Worm (Caenorhabditis elegans) whole organism, L4 larva: ENCODE results near the gene gln-5.
A peak's percentile ranks its signal among the peaks of the same experiment; 100 is the strongest.

Source experiments
- D1046.2 ChIP-seq: fragments of 200-800 bp; sonication (Bioruptor generic); IDR thresholded peaks from 2 replicates; pipeline ENCODE4 v1.3.6; 2022; ENCODE audit warnings: missing genetic modification characterization, missing compliant biosample characterization
- F10B5.3 ChIP-seq: sonication (generic microtip); optimal IDR thresholded peaks from 2 replicates; lab custom pipeline; 2016; ENCODE audit warnings: mild to moderate bottlenecking, missing genetic modification characterization, missing compliant biosample characterization
- T20F7.1 ChIP-seq: fragments of 200-800 bp; sonication (Bioruptor generic); optimal IDR thresholded peaks from 2 replicates; lab custom pipeline; 2018; ENCODE audit warnings: mild to moderate bottlenecking, missing genetic modification characterization, missing compliant biosample characterization
- Y105C5A.15 ChIP-seq: fragments of 200-800 bp; sonication (Bioruptor generic); IDR thresholded peaks from 2 replicates; pipeline ENCODE4 v1.3.6; 2022; ENCODE audit warnings: missing genetic modification characterization, missing compliant biosample characterization
- Y48G9A.11 ChIP-seq: fragments of 200-800 bp; sonication (Bioruptor generic); IDR thresholded peaks from 2 replicates; pipeline ENCODE4 v1.3.6; 2022; ENCODE audit warnings: missing genetic modification reagents, missing genetic modification characterization, missing compliant biosample characterization
- aly-2 ChIP-seq: sonication (generic microtip); optimal IDR thresholded peaks from 2 replicates; lab custom pipeline; 2018; ENCODE audit warnings: missing biosample characterization, missing genetic modification characterization
- ama-1 ChIP-seq: fragments of 150-350 bp; optimal IDR thresholded peaks from 2 replicates; lab custom pipeline; 2014; ENCODE audit warnings: inconsistent platforms, mixed read lengths
- ceh-20 ChIP-seq: fragments of 200-800 bp; sonication (Bioruptor generic); IDR thresholded peaks from 2 replicates; pipeline ENCODE4 v1.3.6; 2022; ENCODE audit warnings: missing genetic modification reagents, missing genetic modification characterization, missing compliant biosample characterization
- ceh-28 ChIP-seq: fragments of 150-350 bp; optimal IDR thresholded peaks from 2 replicates; lab custom pipeline; 2014; ENCODE audit warnings: missing biosample characterization, missing genetic modification reagents, missing genetic modification characterization
- cey-2 ChIP-seq: sonication (generic microtip); optimal IDR thresholded peaks from 3 replicates; lab custom pipeline; 2017; ENCODE audit warnings: missing genetic modification characterization, mild to moderate bottlenecking, missing compliant biosample characterization, antibody characterized with exemption, borderline replicate concordance; ENCODE audit not compliant: insufficient read depth
- ctbp-1 ChIP-seq: fragments of 200-800 bp; sonication (Bioruptor generic); IDR thresholded peaks from 2 replicates; pipeline ENCODE4 v1.3.6; 2022; ENCODE audit warnings: missing genetic modification reagents, missing genetic modification characterization, missing compliant biosample characterization
- daf-16 ChIP-seq, 3 experiments: sonication (generic microtip); optimal IDR thresholded peaks; 2 replicates each; lab custom pipeline; 2016 to 2017; ENCODE audit warnings: missing genetic modification characterization in 3 of 3, missing genetic modification reagents in 3 of 3, mild to moderate bottlenecking in 2 of 3, missing compliant biosample characterization in 2 of 3, missing biosample characterization in 1 of 3, moderate library complexity in 1 of 3
- daf-8 ChIP-seq: fragments of 200-800 bp; sonication (Bioruptor generic); IDR thresholded peaks from 2 replicates; pipeline ENCODE4 v1.3.6; 2022; ENCODE audit warnings: missing genetic modification characterization, missing compliant biosample characterization
- dmd-6 ChIP-seq: fragments of 200-800 bp; sonication (Bioruptor generic); IDR thresholded peaks from 2 replicates; pipeline ENCODE4 v1.3.6; 2022; ENCODE audit warnings: missing genetic modification reagents, missing genetic modification characterization, missing compliant biosample characterization
- dmd-9 ChIP-seq: fragments of 200-800 bp; sonication (Bioruptor generic); IDR thresholded peaks from 2 replicates; pipeline ENCODE4 v1.3.6; 2022; ENCODE audit warnings: missing genetic modification reagents, missing genetic modification characterization, missing compliant biosample characterization
- duxl-1 ChIP-seq: sonication (generic microtip); optimal IDR thresholded peaks from 2 replicates; lab custom pipeline; 2016; ENCODE audit warnings: mild to moderate bottlenecking, missing genetic modification characterization, moderate library complexity, missing compliant biosample characterization; ENCODE audit not compliant: poor library complexity
- jun-1 ChIP-seq: fragments of 150-350 bp; optimal IDR thresholded peaks from 2 replicates; lab custom pipeline; 2014; ENCODE audit warnings: missing biosample characterization, missing genetic modification reagents, missing genetic modification characterization
- lin-1 ChIP-seq: fragments of 200-800 bp; sonication (Bioruptor generic); IDR thresholded peaks from 2 replicates; pipeline ENCODE4 v1.3.6; 2022; ENCODE audit warnings: missing genetic modification reagents, missing genetic modification characterization, missing compliant biosample characterization
- lin-29 ChIP-seq: fragments of 200-800 bp; sonication (Bioruptor generic); IDR thresholded peaks from 2 replicates; pipeline ENCODE4 v1.3.6; 2022; ENCODE audit warnings: missing genetic modification reagents, missing genetic modification characterization, missing compliant biosample characterization
- lin-38 ChIP-seq: fragments of 200-800 bp; sonication (Bioruptor generic); IDR thresholded peaks from 2 replicates; pipeline ENCODE4 v1.3.6; 2022; ENCODE audit warnings: missing genetic modification reagents, missing genetic modification characterization, missing compliant biosample characterization
- lsy-2 ChIP-seq, 2 experiments: fragments of 150-350 bp in 1 of 2; sonication (generic microtip) in 1 of 2; optimal IDR thresholded peaks; 2 replicates each; lab custom pipeline; 2014 to 2017; ENCODE audit warnings: missing biosample characterization in 2 of 2, missing genetic modification characterization in 2 of 2
- madf-5 ChIP-seq, 2 experiments: fragments of 200-800 bp; sonication (Bioruptor generic); IDR thresholded peaks; 2 replicates each; pipeline ENCODE4 v1.3.6; 2022; ENCODE audit warnings: missing compliant biosample characterization in 2 of 2, missing genetic modification characterization in 2 of 2
- mep-1 ChIP-seq: fragments of 150-350 bp; sonication (generic microtip); optimal IDR thresholded peaks from 3 replicates; lab custom pipeline; 2014; ENCODE audit warnings: missing biosample characterization, missing genetic modification characterization
- mxl-2 ChIP-seq: fragments of 200-800 bp; sonication (Bioruptor generic); conservative IDR thresholded peaks from 2 replicates; pipeline ENCODE4 v1.3.6; 2022; ENCODE audit warnings: missing genetic modification reagents, missing genetic modification characterization, missing compliant biosample characterization
- nhr-11 ChIP-seq: fragments of 150-350 bp; optimal IDR thresholded peaks from 2 replicates; lab custom pipeline; 2014; ENCODE audit warnings: missing biosample characterization, missing genetic modification characterization
- nhr-111 ChIP-seq: fragments of 200-800 bp; sonication (Bioruptor generic); optimal IDR thresholded peaks from 2 replicates; lab custom pipeline; 2018; ENCODE audit warnings: mild to moderate bottlenecking, missing genetic modification characterization, missing compliant biosample characterization
- nhr-28 ChIP-seq: fragments of 150-350 bp; optimal IDR thresholded peaks from 2 replicates; lab custom pipeline; 2014; ENCODE audit warnings: missing biosample characterization, missing genetic modification characterization
- nhr-41 ChIP-seq: fragments of 200-800 bp; sonication (Bioruptor generic); IDR thresholded peaks from 2 replicates; pipeline ENCODE4 v1.3.6; 2022; ENCODE audit warnings: missing genetic modification reagents, missing genetic modification characterization, missing compliant biosample characterization
- nhr-42 ChIP-seq: fragments of 200-800 bp; sonication (Bioruptor generic); IDR thresholded peaks from 2 replicates; pipeline ENCODE4 v1.3.6; 2022; ENCODE audit warnings: missing genetic modification characterization, missing compliant biosample characterization
- nhr-6 ChIP-seq: fragments of 150-350 bp; optimal IDR thresholded peaks from 2 replicates; lab custom pipeline; 2014; ENCODE audit warnings: missing biosample characterization, missing genetic modification characterization
- nhr-76 ChIP-seq: fragments of 150-350 bp; optimal IDR thresholded peaks from 2 replicates; lab custom pipeline; 2014; ENCODE audit warnings: missing biosample characterization, missing genetic modification characterization
- rbr-2 ChIP-seq: sonication (generic microtip); optimal IDR thresholded peaks from 2 replicates; lab custom pipeline; 2016; ENCODE audit warnings: missing genotype, missing genetic modification characterization, missing compliant biosample characterization
- sdz-12 ChIP-seq: fragments of 200-800 bp; sonication (Bioruptor generic); optimal IDR thresholded peaks from 2 replicates; lab custom pipeline; 2018; ENCODE audit warnings: mild to moderate bottlenecking, missing genetic modification characterization, missing compliant biosample characterization
- skn-1 ChIP-seq: fragments of 150-350 bp; optimal IDR thresholded peaks from 2 replicates; lab custom pipeline; 2014; ENCODE audit warnings: missing biosample characterization, missing genetic modification characterization
- snpc-1.2 ChIP-seq: fragments of 200-800 bp; sonication (Bioruptor generic); IDR thresholded peaks from 2 replicates; pipeline ENCODE4 v1.3.6; 2022; ENCODE audit warnings: missing genetic modification reagents, missing genetic modification characterization, missing compliant biosample characterization
- spr-3 ChIP-seq: fragments of 200-800 bp; sonication (Bioruptor generic); optimal IDR thresholded peaks from 2 replicates; lab custom pipeline; 2018; ENCODE audit warnings: mild to moderate bottlenecking, missing genetic modification characterization, missing compliant biosample characterization
- tag-97 ChIP-seq: fragments of 200-800 bp; sonication (Bioruptor generic); IDR thresholded peaks from 2 replicates; pipeline ENCODE4 v1.3.6; 2022; ENCODE audit warnings: missing genetic modification characterization, missing compliant biosample characterization
- tra-1 ChIP-seq: fragments of 200-800 bp; sonication (Bioruptor generic); IDR thresholded peaks from 2 replicates; pipeline ENCODE4 v1.3.6; 2022; ENCODE audit warnings: missing genetic modification reagents, missing genetic modification characterization, missing compliant biosample characterization
- unc-39 ChIP-seq: sonication (generic microtip); optimal IDR thresholded peaks from 2 replicates; lab custom pipeline; 2017; ENCODE audit warnings: missing biosample characterization, missing genetic modification characterization
- unc-62 ChIP-seq, 3 experiments: fragments of 150-350 bp in 1 of 3; sonication (generic microtip); optimal IDR thresholded peaks in 2 of 3; peaks in 1 of 3; 1 replicate in 1 of 3; 2 replicates in 2 of 3; lab custom pipeline; 2014 to 2017; ENCODE audit warnings: missing biosample characterization in 3 of 3, missing genetic modification characterization in 3 of 3, missing genetic modification reagents in 3 of 3, missing genotype in 1 of 3
- vab-7 ChIP-seq: fragments of 200-800 bp; sonication (Bioruptor generic); IDR thresholded peaks from 2 replicates; pipeline ENCODE4 v1.3.6; 2022; ENCODE audit warnings: missing genetic modification reagents, missing genetic modification characterization, missing compliant biosample characterization
- zfp-3 ChIP-seq: fragments of 200-800 bp; sonication (Bioruptor generic); conservative IDR thresholded peaks from 2 replicates; pipeline ENCODE4 v1.3.6; 2022; ENCODE audit warnings: missing genetic modification reagents, missing genetic modification characterization, missing compliant biosample characterization
- zip-11 ChIP-seq: fragments of 200-800 bp; sonication (Bioruptor generic); IDR thresholded peaks from 2 replicates; pipeline ENCODE4 v1.3.6; 2022; ENCODE audit warnings: missing genetic modification characterization, missing compliant biosample characterization

Gene gln-5

ce11 chrIV:17285263-17285662 lies 11.8 kb upstream of the gln-5 start (continued):
- no peak for TF ChIP-seq zfp-3 (GFP tag; lab: Robert Waterston, UW)
- TF ChIP-seq ctbp-1 = peak; percentile 63; the same call in 1 of the 2 replicates
- peak; percentile 39; the same call in 1 of the 2 replicates for TF ChIP-seq ceh-20 (GFP tag; lab: Robert Waterston, UW)
- TF ChIP-seq F10B5.3 = no peak
- TF ChIP-seq cey-2 (tag; lab: Kevin White, UChicago) = no peak
- TF ChIP-seq lsy-2 (tag; optimal IDR thresholded peaks at IDR 0.05; lab: Kevin White, UChicago) = peak in 1 of 2 experiments; percentile 52
- TF ChIP-seq nhr-111 (GFP tag; lab: Kevin White, UChicago) = no peak
- TF ChIP-seq jun-1 (tag; lab: Kevin White, UChicago) = no peak

ce11 chrIV:17284511-17285089 lies 11.1 kb upstream of the gln-5 start:
- peak; percentile 41; the same call in 1 of the 2 replicates for TF ChIP-seq Y48G9A.11 (GFP tag; lab: Robert Waterston, UW)
- peak; percentile 44; the same call in 1 of the 2 replicates for TF ChIP-seq snpc-1.2 (GFP tag; lab: Robert Waterston, UW)
- 0 out of 2 replicates have a peak, but pooled peaks have one; percentile 16 for TF ChIP-seq lin-38 (GFP tag; lab: Robert Waterston, UW)
- TF ChIP-seq, all 104 proteins: peak for 3; not testable (repeated sequence) for 101

ce11 chrIV:17284099-17284498 lies 10.6 kb upstream of the gln-5 start, which contains the start of gene nra-1:
nra-1 (minus strand) TSS chrIV:17284199.
- TF ChIP-seq lin-29 (no peak), sdz-12 (GFP tag; lab: Kevin White, UChicago) (no peak), unc-39 (tag; lab: Kevin White, UChicago) (no peak), dmd-6 (no peak), spr-3 (GFP tag; lab: Kevin White, UChicago) (no peak), dmd-9 (no peak), mxl-2 (no peak), daf-16 (GFP tag; optimal IDR thresholded peaks at IDR 0.05; lab: Kevin White, UChicago) (no peak), daf-16 (tag; optimal IDR thresholded peaks at IDR 0.05; lab: Kevin White, UChicago) (no peak), daf-8 (no peak), nhr-28 (tag; lab: Kevin White, UChicago) (no peak), nhr-76 (tag; lab: Kevin White, UChicago) (no peak), ctbp-1 (no peak), tra-1 (no peak), vab-7 (GFP tag; lab: Robert Waterston, UW) (no peak), T20F7.1 (GFP tag; lab: Kevin White, UChicago) (no peak), nhr-41 (GFP tag; lab: Robert Waterston, UW) (no peak), zip-11 (GFP tag; lab: Robert Waterston, UW) (no peak), unc-62 (GFP tag; optimal IDR thresholded peaks at IDR 0.05 in 1 of 2; lab: Kevin White, UChicago) (no peak), unc-62 (tag; optimal IDR thresholded peaks at IDR 0.05; lab: Kevin White, UChicago) (no peak), tag-97 (no peak)

- no peak for TF ChIP-seq nhr-42 (GFP tag; lab: Robert Waterston, UW)
- TF ChIP-seq Y105C5A.15 (GFP tag; lab: Robert Waterston, UW) = peak; percentile 94
- TF ChIP-seq nhr-6 (tag; lab: Kevin White, UChicago) = peak; percentile 61
- TF ChIP-seq D1046.2 = no peak
- peak; percentile 62 to 71 for TF ChIP-seq madf-5 (GFP tag; IDR thresholded peaks at IDR 0.05; lab: Robert Waterston, UW)
- TF ChIP-seq ceh-28 (tag; lab: Kevin White, UChicago) = no peak
- TF ChIP-seq ama-1 (lab: Kevin White, UChicago) = peak; percentile 98
- peak; percentile 38 for TF ChIP-seq nhr-11 (tag; lab: Kevin White, UChicago)
- TF ChIP-seq aly-2 = peak; percentile 99
- peak; percentile 58; the same call in 1 of the 2 replicates for TF ChIP-seq lin-1 (GFP tag; lab: Robert Waterston, UW)
- TF ChIP-seq T20F7.1 (GFP tag; lab: Kevin White, UChicago) = peak; percentile 85
- TF ChIP-seq skn-1 = no peak
- peak; percentile 89 for TF ChIP-seq mep-1 (tag; lab: Kevin White, UChicago)
- peak; percentile 71 for TF ChIP-seq rbr-2 (tag; lab: Kevin White, UChicago)
- TF ChIP-seq duxl-1 (tag; lab: Kevin White, UChicago) = peak; percentile 32
- peak; percentile 70 for TF ChIP-seq ctbp-1
Observed at ce11 chrIV:17281060-17282021, 7.9 kb upstream of the gln-5 start.
